Worm (Caenorhabditis elegans): ENCODE results near the gene rol-3.

Gene rol-3

ce11 chrV:8238290-8238689 lies at the start of gene rol-3:
TSS of gene rol-3 (minus strand) at chrV:8238409.
- TF ChIP-seq nhr-28 (tag; optimal IDR thresholded peaks at IDR 0.05) = peak; percentile 54
- TF ChIP-seq ces-1 (GFP tag; optimal IDR thresholded peaks at IDR 0.05) = no peak
- peak; percentile 42 for TF ChIP-seq hlh-11 (tag; optimal IDR thresholded peaks at IDR 0.05)

ce11 chrV:8285455-8285854 lies 47.2 kb upstream of the rol-3 start:
- TF ChIP-seq dmd-6 (GFP tag; IDR thresholded peaks at IDR 0.05) (peak; percentile 58; the same call in 1 of the 2 replicates), sdz-12 (GFP tag; optimal IDR thresholded peaks at IDR 0.05) (no peak), tra-1 (GFP tag; IDR thresholded peaks at IDR 0.05) (no peak), nhr-28 (tag; optimal IDR thresholded peaks at IDR 0.05) (peak; percentile 26), ZK546.5 (tag; optimal IDR thresholded peaks at IDR 0.05) (no peak)

ce11 chrV:8284800-8285199 lies 46.6 kb upstream of the rol-3 start, which contains the start of gene slc-17.5:
TSS of gene slc-17.5 (minus strand) at chrV:8284900.
- TF ChIP-seq arid-1 (GFP tag; conservative IDR thresholded peaks at IDR 0.05) = no peak
- peak in 1 of 2 experiments; percentile 78 for TF ChIP-seq unc-62 (GFP tag; optimal IDR thresholded peaks at IDR 0.05 in 1 of 2)
- no peak for TF ChIP-seq unc-62 (tag; optimal IDR thresholded peaks at IDR 0.05)
- no peak for TF ChIP-seq pqm-1 (tag; optimal IDR thresholded peaks at IDR 0.05)
- no peak for TF ChIP-seq T26A8.4 (GFP tag; IDR thresholded peaks at IDR 0.05)

ce11 chrV:8282933-8283332 lies 44.7 kb upstream of the rol-3 start:
- TF ChIP-seq dmd-6 (GFP tag; IDR thresholded peaks at IDR 0.05) (peak; percentile 16; the same call in 1 of the 2 replicates), lsy-2 (tag; optimal IDR thresholded peaks at IDR 0.05) (no peak), aha-1 (tag) (peak; percentile 62)

- TF ChIP-seq aha-1 (tag) (peak; percentile 81), lin-13 (GFP tag; optimal IDR thresholded peaks at IDR 0.05) (no peak), zip-11 (GFP tag; IDR thresholded peaks at IDR 0.05) (no peak), dmd-6 (GFP tag; IDR thresholded peaks at IDR 0.05) (no peak), F49E8.2 (tag; optimal IDR thresholded peaks at IDR 0.05; ENCODE audit: borderline replicate concordance) (no peak)
These were observed 43.4 kb upstream of the rol-3 start for ce11 chrV:8281646-8282045.

- TF ChIP-seq F37D6.2 (tag; optimal IDR thresholded peaks at IDR 0.05) (no peak), nhr-42 (GFP tag; IDR thresholded peaks at IDR 0.05) (no peak), duxl-1 (tag; optimal IDR thresholded peaks at IDR 0.05; ENCODE audit: poor library complexity) (no peak), unc-39 (tag; optimal IDR thresholded peaks at IDR 0.05) (no peak), lim-7 (GFP tag; IDR thresholded peaks at IDR 0.05) (no peak), daf-19 (GFP tag; conservative IDR thresholded peaks at IDR 0.05) (no peak), skn-1 (tag; optimal IDR thresholded peaks at IDR 0.05) (no peak), lin-29 (GFP tag; IDR thresholded peaks at IDR 0.05) (no peak), madf-9 (GFP tag; conservative IDR thresholded peaks at IDR 0.05) (no peak), gei-8 (GFP tag; optimal IDR thresholded peaks at IDR 0.05) (no peak), ceh-28 (tag; optimal IDR thresholded peaks at IDR 0.05) (no peak), mxl-2 (GFP tag; conservative IDR thresholded peaks at IDR 0.05) (no peak), lin-15B (tag; optimal IDR thresholded peaks at IDR 0.05) (no peak), nhr-11 (tag; optimal IDR thresholded peaks at IDR 0.05) (no peak), nhr-25 (tag; optimal IDR thresholded peaks at IDR 0.05; ENCODE audit: borderline replicate concordance, insufficient read depth) (no peak), madf-5 (GFP tag; IDR thresholded peaks at IDR 0.05) (no peak), ztf-11 (tag; optimal IDR thresholded peaks at IDR 0.05) (no peak), daf-12 (tag; optimal IDR thresholded peaks at IDR 0.05) (no peak), attf-4 (tag; optimal IDR thresholded peaks at IDR 0.05) (no peak), fkh-10 (GFP tag; optimal IDR thresholded peaks at IDR 0.05) (no peak)
These were observed 42.6 kb upstream of the rol-3 start, which contains the start of gene str-135 for ce11 chrV:8280770-8281169. TSS of gene str-135 (minus strand) at chrV:8280870.

Data from whole organism, L4 larva.